Fruit fly (Drosophila melanogaster): ENCODE results near the gene Lgr4.
A peak's percentile ranks its signal among the peaks of the same experiment; 100 is the strongest.

The Lgr4 gene

DNA sequence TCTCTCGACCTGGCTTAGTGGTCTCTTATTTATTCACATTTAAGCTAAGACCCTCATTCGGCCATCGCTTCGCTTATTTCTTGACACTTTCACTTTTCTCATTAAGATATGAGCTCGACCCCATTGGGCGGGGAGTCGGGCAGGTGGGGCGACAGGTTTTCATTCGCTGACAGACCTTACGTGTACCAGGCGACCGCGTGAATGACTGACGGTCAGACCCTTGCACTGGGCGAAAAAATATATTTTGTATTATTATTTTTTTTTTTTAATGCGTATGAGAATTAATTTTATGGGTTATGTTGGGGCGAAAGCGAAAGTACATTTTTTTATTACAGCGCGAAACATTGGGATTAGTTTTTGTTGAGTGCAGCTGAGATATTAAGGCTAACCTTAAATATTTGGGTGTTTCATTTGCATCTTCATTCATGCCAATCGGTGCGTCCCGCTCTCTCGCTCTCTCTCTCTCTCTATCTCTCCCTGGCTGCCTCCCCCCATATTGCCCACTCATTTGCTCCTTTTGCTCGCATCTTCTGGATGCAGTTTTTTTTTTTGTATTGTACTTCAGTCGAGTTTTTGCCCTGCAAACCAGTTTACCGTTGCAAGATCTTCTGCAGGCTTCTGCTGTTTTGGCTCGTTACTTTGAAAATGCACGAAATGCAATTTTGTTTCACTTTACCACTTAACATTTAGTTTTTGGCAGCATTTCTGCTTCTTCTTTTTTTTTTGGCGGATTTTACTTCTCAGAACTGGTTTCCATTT, 51.8 kb downstream of the Lgr4 start (continued):
- TF ChIP-seq Dbx (GFP tag; IDR thresholded peaks at IDR 0.05) (no peak), CG17568 (GFP tag; optimal IDR thresholded peaks at IDR 0.05) (no peak), NFAT (GFP tag; IDR thresholded peaks at IDR 0.05) (no peak), CG17802 (tag; optimal IDR thresholded peaks at IDR 0.05) (no peak), vnd (GFP tag; IDR thresholded peaks at IDR 0.05; ENCODE audit: partially characterized antibody) (no peak), trem (tag; optimal IDR thresholded peaks at IDR 0.05) (no peak), CG43689 (GFP tag; IDR thresholded peaks at IDR 0.05) (no peak; the same call in 1 of the 2 replicates), CG12219 (GFP tag; optimal IDR thresholded peaks at IDR 0.05) (no peak), sna (GFP tag; IDR thresholded peaks at IDR 0.05; ENCODE audit: partially characterized antibody) (no peak), CG11504 (tag; optimal IDR thresholded peaks at IDR 0.05) (peak; percentile 70), CrebB (tag; optimal IDR thresholded peaks at IDR 0.05) (no peak), Sox100B (GFP tag; optimal IDR thresholded peaks at IDR 0.05) (peak; percentile 47), gsb (GFP tag; IDR thresholded peaks at IDR 0.05) (no peak), Hr39 (optimal IDR thresholded peaks at IDR 0.05) (no peak), prd (optimal IDR thresholded peaks at IDR 0.05) (no peak), prd (GFP tag; IDR thresholded peaks at IDR 0.05) (peak; percentile 70), CG4820 (GFP tag; optimal IDR thresholded peaks at IDR 0.05) (no peak), gcm (GFP tag; optimal IDR thresholded peaks at IDR 0.05) (peak; percentile 20), CG4854 (GFP tag; optimal IDR thresholded peaks at IDR 0.05) (no peak), zen2 (GFP tag; IDR thresholded peaks at IDR 0.05; ENCODE audit: partially characterized antibody) (no peak), Dfd (GFP tag; optimal IDR thresholded peaks at IDR 0.05) (no peak), tgo (GFP tag; IDR thresholded peaks at IDR 0.05) (peak; percentile 68), dmrt99B (tag; optimal IDR thresholded peaks at IDR 0.05) (peak; percentile 66), hth (optimal IDR thresholded peaks at IDR 0.05) (no peak), CG2199 (GFP tag; IDR thresholded peaks at IDR 0.05) (0 out of 3 replicates have a peak, but pooled peaks have one; percentile 25), aop (GFP tag; IDR thresholded peaks at IDR 0.05) (peak; percentile 77), CG1233 (GFP tag; optimal IDR thresholded peaks at IDR 0.05) (peak; percentile 49), CTCF (GFP tag; optimal IDR thresholded peaks at IDR 0.05) (peak; percentile 16), Dp (GFP tag; optimal IDR thresholded peaks at IDR 0.05) (no peak), crol (GFP tag; IDR thresholded peaks at IDR 0.05) (peak; percentile 31; the same call in 1 of the 2 replicates), CG1603 (tag; optimal IDR thresholded peaks at IDR 0.05) (no peak), sqz (GFP tag; optimal IDR thresholded peaks at IDR 0.05) (peak; percentile 46), p53 (GFP tag; optimal IDR thresholded peaks at IDR 0.05) (no peak), CG5180 (GFP tag; optimal IDR thresholded peaks at IDR 0.05) (peak; percentile 57), CG4730 (GFP tag; IDR thresholded peaks at IDR 0.05) (peak; percentile 56; the same call in 1 of the 2 replicates), CG9215 (GFP tag; IDR thresholded peaks at IDR 0.05) (no peak), CG17912 (GFP tag; optimal IDR thresholded peaks at IDR 0.05) (no peak), CG16863 (GFP tag; optimal IDR thresholded peaks at IDR 0.05) (no peak), CG9609 (GFP tag; optimal IDR thresholded peaks at IDR 0.05) (no peak), sima (GFP tag; optimal IDR thresholded peaks at IDR 0.05) (no peak), CG32772 (GFP tag; IDR thresholded peaks at IDR 0.05) (peak; percentile 73; the same call in 1 of the 2 replicates), CG11696 (GFP tag; IDR thresholded peaks at IDR 0.05) (no peak), ase (GFP tag; IDR thresholded peaks at IDR 0.05) (peak; percentile 71; the same call in 2 of the 3 replicates), Mrtf (GFP tag; IDR thresholded peaks at IDR 0.05) (no peak), nau (GFP tag; optimal IDR thresholded peaks at IDR 0.05) (no peak), CG17359 (tag; optimal IDR thresholded peaks at IDR 0.05) (peak; percentile 58), Max (GFP tag; optimal IDR thresholded peaks at IDR 0.05) (no peak), twi (tag; optimal IDR thresholded peaks at IDR 0.05) (no peak), CG10543 (GFP tag; optimal IDR thresholded peaks at IDR 0.05) (no peak), Mes4 (GFP tag; optimal IDR thresholded peaks at IDR 0.05) (no peak), Mad (GFP tag; optimal IDR thresholded peaks at IDR 0.05) (no peak)

All from whole organism, embryonic.